Fruit fly (Drosophila melanogaster) whole organism, prepupa: ENCODE results near the gene CG3868.

ENCODE experiments used
- CG15336 ChIP-seq: fragments of 200-800 bp; sonication (Bioruptor generic); IDR thresholded peaks from 2 replicates; pipeline ENCODE4 v1.3.6; 2022; ENCODE audit warnings: missing biosample characterization, missing genetic modification characterization
- Ets21C ChIP-seq: fragments of 200-800 bp; sonication (Bioruptor generic); optimal IDR thresholded peaks from 3 replicates; lab custom pipeline; 2016; ENCODE audit warnings: missing biosample characterization, missing genetic modification characterization
- Lpt ChIP-seq: fragments of 200-800 bp; sonication (Bioruptor generic); optimal IDR thresholded peaks from 3 replicates; lab custom pipeline; 2016; ENCODE audit warnings: missing biosample characterization, missing genetic modification characterization
- Sox102F ChIP-seq: fragments of 200-800 bp; sonication (Bioruptor generic); optimal IDR thresholded peaks from 2 replicates; lab custom pipeline; 2016; ENCODE audit warnings: missing biosample characterization, mild to moderate bottlenecking, missing genetic modification characterization
- dsx ChIP-seq: fragments of 200-800 bp; optimal IDR thresholded peaks from 3 replicates; lab custom pipeline; 2019; ENCODE audit warnings: missing biosample characterization, mild to moderate bottlenecking, missing genetic modification characterization, moderate library complexity; ENCODE audit not compliant: poor library complexity, severe bottlenecking
- esn ChIP-seq: fragments of 200-800 bp; sonication (Bioruptor generic); optimal IDR thresholded peaks from 2 replicates; lab custom pipeline; 2016; ENCODE audit warnings: missing biosample characterization, mild to moderate bottlenecking, missing genetic modification characterization, moderate library complexity
- pdm3 ChIP-seq: fragments of 200-800 bp; sonication (Bioruptor generic); optimal IDR thresholded peaks from 3 replicates; lab custom pipeline; 2016; ENCODE audit warnings: missing biosample characterization, missing genetic modification characterization
- ss ChIP-seq, 2 experiments: fragments of 200-800 bp; sonication (Bioruptor generic); optimal IDR thresholded peaks; 2 replicates in 1 of 2; 3 replicates in 1 of 2; lab custom pipeline; 2017 to 2018; ENCODE audit warnings: mild to moderate bottlenecking in 2 of 2, missing biosample characterization in 2 of 2, missing genetic modification characterization in 2 of 2, moderate library complexity in 1 of 2

- TF ChIP-seq Sox102F (GFP tag; lab: Kevin White, UChicago) (no peak), Lpt (no peak), pdm3 (no peak), CG15336 (GFP tag; lab: Robert Waterston, UW) (no peak), esn (GFP tag; lab: Kevin White, UChicago) (no peak), dsx (no peak), Ets21C (no peak), ss (GFP tag; optimal IDR thresholded peaks at IDR 0.05; lab: Kevin White, UChicago) (no peak)
Observed at dm6 chr3L:14423638-14424037, 21.1 kb upstream of the CG3868 start.
